Worm (Caenorhabditis elegans) whole organism, mixed stage, embryonic: ENCODE measurements around the gene vang-1.

Source experiments
- bed-3 ChIP-seq: fragments of 200-800 bp; sonication (Bioruptor generic); optimal IDR thresholded peaks from 3 replicates; lab custom pipeline; 2018; ENCODE audit warnings: mild to moderate bottlenecking, missing genetic modification characterization, moderate library complexity, missing compliant biosample characterization
- blmp-1 ChIP-seq: fragments of 150-350 bp; optimal IDR thresholded peaks from 2 replicates; lab custom pipeline; 2014; ENCODE audit warnings: missing biosample characterization, missing genetic modification characterization
- ceh-39 ChIP-seq: fragments of 150-350 bp; optimal IDR thresholded peaks from 2 replicates; lab custom pipeline; 2014; ENCODE audit warnings: missing biosample characterization, missing genetic modification characterization
- ceh-83 ChIP-seq: fragments of 200-800 bp; sonication (Bioruptor generic); optimal IDR thresholded peaks from 2 replicates; lab custom pipeline; 2018; ENCODE audit warnings: mild to moderate bottlenecking, missing genetic modification characterization, missing compliant biosample characterization
- cnd-1 ChIP-seq: fragments of 200-800 bp; sonication (Bioruptor generic); optimal IDR thresholded peaks from 2 replicates; lab custom pipeline; 2018; ENCODE audit warnings: mild to moderate bottlenecking, missing genetic modification characterization, missing compliant biosample characterization
- drap-1 ChIP-seq: fragments of 200-800 bp; sonication (Bioruptor generic); optimal IDR thresholded peaks from 3 replicates; lab custom pipeline; 2018; ENCODE audit warnings: mild to moderate bottlenecking, missing genetic modification characterization, missing compliant biosample characterization
- elt-1 ChIP-seq: sonication (generic microtip); optimal IDR thresholded peaks from 2 replicates; lab custom pipeline; 2017; ENCODE audit warnings: missing genetic modification characterization, mild to moderate bottlenecking, missing compliant biosample characterization, antibody characterized with exemption, moderate library complexity, borderline replicate concordance; ENCODE audit not compliant: insufficient read depth
- elt-3 ChIP-seq: fragments of 150-350 bp; optimal IDR thresholded peaks from 2 replicates; lab custom pipeline; 2014; ENCODE audit warnings: missing biosample characterization, missing genetic modification characterization
- flh-1 ChIP-seq: fragments of 200-800 bp; sonication (Bioruptor generic); optimal IDR thresholded peaks from 2 replicates; lab custom pipeline; 2018; ENCODE audit warnings: mild to moderate bottlenecking, missing genetic modification characterization, moderate library complexity, missing compliant biosample characterization
- ham-2 ChIP-seq: fragments of 200-800 bp; sonication (Bioruptor generic); optimal IDR thresholded peaks from 2 replicates; lab custom pipeline; 2018; ENCODE audit warnings: mild to moderate bottlenecking, missing genetic modification characterization, missing compliant biosample characterization
- hlh-1 ChIP-seq: fragments of 150-350 bp; optimal IDR thresholded peaks from 2 replicates; lab custom pipeline; 2014; ENCODE audit warnings: missing biosample characterization, missing genetic modification reagents, missing genetic modification characterization
- lin-13 ChIP-seq: fragments of 150-350 bp; optimal IDR thresholded peaks from 2 replicates; lab custom pipeline; 2014; ENCODE audit warnings: missing biosample characterization, missing genetic modification characterization
- lin-32 ChIP-seq: fragments of 200-800 bp; sonication (Bioruptor generic); optimal IDR thresholded peaks from 2 replicates; lab custom pipeline; 2018; ENCODE audit warnings: mild to moderate bottlenecking, missing genetic modification characterization, missing compliant biosample characterization
- lsy-2 ChIP-seq: fragments of 150-350 bp; optimal IDR thresholded peaks from 2 replicates; lab custom pipeline; 2014; ENCODE audit warnings: missing biosample characterization, missing genetic modification characterization
- mab-5 ChIP-seq: fragments of 150-350 bp; optimal IDR thresholded peaks from 2 replicates; lab custom pipeline; 2014; ENCODE audit warnings: missing biosample characterization, missing genetic modification characterization
- mep-1 ChIP-seq: fragments of 150-350 bp; optimal IDR thresholded peaks from 2 replicates; lab custom pipeline; 2017; ENCODE audit warnings: missing biosample characterization, missing genetic modification reagents, missing genetic modification characterization, inconsistent platforms
- mls-2 ChIP-seq: sonication (generic microtip); optimal IDR thresholded peaks from 2 replicates; lab custom pipeline; 2016; ENCODE audit warnings: mild to moderate bottlenecking, missing genetic modification characterization, moderate library complexity, missing compliant biosample characterization
- nhr-12 ChIP-seq: fragments of 150-350 bp; optimal IDR thresholded peaks from 2 replicates; lab custom pipeline; 2014; ENCODE audit warnings: missing biosample characterization, missing genetic modification characterization
- nhr-2 ChIP-seq: fragments of 150-350 bp; optimal IDR thresholded peaks from 2 replicates; lab custom pipeline; 2014; ENCODE audit warnings: missing biosample characterization, missing genetic modification characterization
- nhr-28 ChIP-seq: fragments of 150-350 bp; optimal IDR thresholded peaks from 2 replicates; lab custom pipeline; 2014; ENCODE audit warnings: missing biosample characterization, missing genetic modification characterization
- nhr-76 ChIP-seq: sonication (generic microtip); optimal IDR thresholded peaks from 2 replicates; lab custom pipeline; 2017; ENCODE audit warnings: missing biosample characterization, missing genetic modification characterization
- pha-4 ChIP-seq: fragments of 150-350 bp; optimal IDR thresholded peaks from 2 replicates; lab custom pipeline; 2018; ENCODE audit warnings: missing biosample characterization, missing genetic modification reagents, missing genetic modification characterization
- sem-2 ChIP-seq: fragments of 200-800 bp; sonication (Bioruptor generic); optimal IDR thresholded peaks from 2 replicates; lab custom pipeline; 2018; ENCODE audit warnings: mild to moderate bottlenecking, missing genetic modification characterization, missing compliant biosample characterization
- snpc-4 ChIP-seq: fragments of 150-350 bp; optimal IDR thresholded peaks from 2 replicates; lab custom pipeline; 2014; ENCODE audit warnings: missing biosample characterization, missing genetic modification characterization
- sptf-1 ChIP-seq: sonication (generic microtip); optimal IDR thresholded peaks from 2 replicates; lab custom pipeline; 2017; ENCODE audit warnings: mild to moderate bottlenecking, missing genetic modification characterization, moderate library complexity, missing compliant biosample characterization
- tbx-8 ChIP-seq: fragments of 200-800 bp; sonication (Bioruptor generic); optimal IDR thresholded peaks from 2 replicates; lab custom pipeline; 2018; ENCODE audit warnings: mild to moderate bottlenecking, missing genetic modification characterization, moderate library complexity, missing compliant biosample characterization
- unc-120 ChIP-seq: sonication (generic microtip); optimal IDR thresholded peaks from 2 replicates; lab custom pipeline; 2017; ENCODE audit warnings: missing genetic modification characterization, missing compliant biosample characterization; ENCODE audit not compliant: poor library complexity, severe bottlenecking
- unc-39 ChIP-seq: fragments of 150-350 bp; optimal IDR thresholded peaks from 2 replicates; lab custom pipeline; 2014; ENCODE audit warnings: missing biosample characterization, missing genetic modification characterization
- unc-62 ChIP-seq: fragments of 150-350 bp; optimal IDR thresholded peaks from 2 replicates; lab custom pipeline; 2014; ENCODE audit warnings: missing biosample characterization, missing genetic modification reagents, missing genetic modification characterization
- zip-8 ChIP-seq: fragments of 150-350 bp; optimal IDR thresholded peaks from 2 replicates; lab custom pipeline; 2014; ENCODE audit warnings: missing biosample characterization, missing genetic modification characterization
- ztf-11 ChIP-seq: fragments of 150-350 bp; optimal IDR thresholded peaks from 2 replicates; lab custom pipeline; 2014; ENCODE audit warnings: missing biosample characterization, missing genetic modification characterization

vang-1 gene

ce11 chrX:2865591-2866217 is 20.0 kb upstream of the vang-1 start:
- TF ChIP-seq mep-1 (tag; lab: Kevin White, UChicago) (no peak), unc-62 (GFP tag; lab: Kevin White, UChicago) (no peak), mab-5 (tag; lab: Kevin White, UChicago) (no peak), ham-2 (no peak), zip-8 (tag; lab: Kevin White, UChicago) (no peak), unc-39 (no peak), cnd-1 (tag; lab: Kevin White, UChicago) (no peak), lsy-2 (tag; lab: Kevin White, UChicago) (no peak), tbx-8 (GFP tag; lab: Kevin White, UChicago) (no peak), nhr-12 (tag; lab: Kevin White, UChicago) (no peak), mls-2 (tag; lab: Kevin White, UChicago) (no peak), ceh-83 (GFP tag; lab: Kevin White, UChicago) (no peak), nhr-76 (tag; lab: Kevin White, UChicago) (no peak), unc-120 (tag; lab: Kevin White, UChicago) (no peak), ceh-39 (tag; lab: Kevin White, UChicago) (no peak), bed-3 (GFP tag; lab: Kevin White, UChicago) (no peak), blmp-1 (tag; lab: Kevin White, UChicago) (no peak), nhr-2 (tag; lab: Kevin White, UChicago) (no peak), sem-2 (no peak)

- TF ChIP-seq sptf-1 (tag; lab: Kevin White, UChicago) (peak; percentile 10), flh-1 (GFP tag; lab: Kevin White, UChicago) (no peak)
- TF ChIP-seq, all 35 proteins: peak for 1
Measured at ce11 chrX:2871037-2871436, 14.6 kb upstream of the vang-1 start, which contains the start of gene F53B3.3. Gene F53B3.3 (minus strand): TSS chrX:2871137.

ce11 chrX:2873272-2873671 is 12.4 kb upstream of the vang-1 start:
- no peak for TF ChIP-seq pha-4 (tag; lab: Kevin White, UChicago)
- no peak for TF ChIP-seq elt-1
- no peak for TF ChIP-seq unc-39
- TF ChIP-seq elt-3 (tag; lab: Kevin White, UChicago) = no peak
- TF ChIP-seq flh-1 (GFP tag; lab: Kevin White, UChicago) = no peak
- no peak for TF ChIP-seq unc-120 (tag; lab: Kevin White, UChicago)
- no peak for TF ChIP-seq sptf-1 (tag; lab: Kevin White, UChicago)
- no peak for TF ChIP-seq ztf-11
- TF ChIP-seq nhr-28 = no peak
- no peak for TF ChIP-seq lin-13 (tag; lab: Kevin White, UChicago)
- TF ChIP-seq nhr-76 (tag; lab: Kevin White, UChicago) = no peak
- TF ChIP-seq ceh-83 (GFP tag; lab: Kevin White, UChicago) = no peak
- no peak for TF ChIP-seq bed-3 (GFP tag; lab: Kevin White, UChicago)
- TF ChIP-seq sem-2 = no peak
- TF ChIP-seq unc-62 (GFP tag; lab: Kevin White, UChicago) = no peak
- TF ChIP-seq tbx-8 (GFP tag; lab: Kevin White, UChicago) = no peak
- no peak for TF ChIP-seq lsy-2 (tag; lab: Kevin White, UChicago)
- no peak for TF ChIP-seq lin-32 (GFP tag; lab: Kevin White, UChicago)
- TF ChIP-seq, all 35 proteins: peak for 0

ce11 chrX:2874598-2874997 is 11.1 kb upstream of the vang-1 start:
- TF ChIP-seq unc-62 (GFP tag; lab: Kevin White, UChicago) (no peak), ham-2 (peak; percentile 61), lin-32 (GFP tag; lab: Kevin White, UChicago) (no peak), nhr-76 (tag; lab: Kevin White, UChicago) (no peak), blmp-1 (tag; lab: Kevin White, UChicago) (peak; percentile 41), ceh-83 (GFP tag; lab: Kevin White, UChicago) (no peak), elt-1 (no peak), mab-5 (tag; lab: Kevin White, UChicago) (no peak)

ce11 chrX:2877433-2877832 is 8.2 kb upstream of the vang-1 start:
- no peak for TF ChIP-seq nhr-76 (tag; lab: Kevin White, UChicago)
- no peak for TF ChIP-seq unc-120 (tag; lab: Kevin White, UChicago)
- TF ChIP-seq snpc-4 (tag; lab: Kevin White, UChicago) = no peak
- TF ChIP-seq bed-3 (GFP tag; lab: Kevin White, UChicago) = no peak
- TF ChIP-seq nhr-28 = no peak
- no peak for TF ChIP-seq lin-13 (tag; lab: Kevin White, UChicago)
- TF ChIP-seq pha-4 (tag; lab: Kevin White, UChicago) = no peak
- no peak for TF ChIP-seq lin-32 (GFP tag; lab: Kevin White, UChicago)
- no peak for TF ChIP-seq flh-1 (GFP tag; lab: Kevin White, UChicago)
- TF ChIP-seq hlh-1 (tag; lab: Kevin White, UChicago) = no peak
- no peak for TF ChIP-seq nhr-12 (tag; lab: Kevin White, UChicago)
- TF ChIP-seq mab-5 (tag; lab: Kevin White, UChicago) = no peak
- no peak for TF ChIP-seq tbx-8 (GFP tag; lab: Kevin White, UChicago)
- TF ChIP-seq nhr-2 (tag; lab: Kevin White, UChicago) = no peak
- no peak for TF ChIP-seq drap-1 (GFP tag; lab: Kevin White, UChicago)
